Worm (Caenorhabditis elegans) whole organism, L4/young adult: ENCODE data around the gene F20G2.1.

ENCODE experiments used
- W03F9.2 ChIP-seq: fragments of 150-350 bp; optimal IDR thresholded peaks from 2 replicates; lab custom pipeline; 2014; ENCODE audit warnings: missing biosample characterization, missing genetic modification characterization
- dao-5 ChIP-seq: sonication (generic microtip); optimal IDR thresholded peaks from 2 replicates; lab custom pipeline; 2016; ENCODE audit warnings: missing genotype, missing genetic modification characterization, moderate library complexity, missing compliant biosample characterization
- him-1 ChIP-seq: sonication (generic microtip); optimal IDR thresholded peaks from 2 replicates; lab custom pipeline; 2016; ENCODE audit warnings: missing genotype, missing genetic modification reagents, missing genetic modification characterization, missing compliant biosample characterization

The F20G2.1 gene

ce11 chrV:13730762-13731161 lies 22.6 kb downstream of the F20G2.1 start, which contains the start of gene dct-17:
Gene dct-17 (minus strand): TSS chrV:13730784.
- TF ChIP-seq W03F9.2 (tag; lab: Kevin White, UChicago) (no peak), dao-5 (tag; lab: Kevin White, UChicago) (no peak), him-1 (tag; lab: Kevin White, UChicago) (no peak)

DNA sequence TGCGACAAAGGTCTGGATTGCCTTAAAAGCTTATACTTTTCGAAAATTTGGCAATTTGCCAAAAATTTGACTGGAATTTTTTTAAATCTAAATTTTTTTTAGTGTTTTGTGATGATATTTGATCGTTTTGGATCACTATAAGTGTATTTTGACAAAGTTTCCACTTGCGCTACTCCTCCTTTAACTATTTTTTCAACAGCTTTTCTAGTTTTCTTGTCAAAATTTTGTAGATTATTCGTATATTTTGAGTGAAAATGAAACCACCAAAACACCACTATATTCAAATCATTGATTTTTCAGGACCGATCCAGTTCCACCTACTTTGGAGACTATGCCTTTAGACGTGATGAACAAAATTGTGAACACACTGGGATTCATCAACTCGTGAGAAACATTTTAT lies 27.8 kb downstream of the F20G2.1 start, which contains the start of gene fbxa-181:
fbxa-181 (plus strand) TSS at position 301 of the 400 bp plus-strand sequence.
- TF ChIP-seq him-1 (tag; lab: Kevin White, UChicago) = no peak
- no peak for TF ChIP-seq W03F9.2 (tag; lab: Kevin White, UChicago)
- no peak for TF ChIP-seq dao-5 (tag; lab: Kevin White, UChicago)

- TF ChIP-seq W03F9.2 (tag; lab: Kevin White, UChicago) = no peak
- no peak for TF ChIP-seq him-1 (tag; lab: Kevin White, UChicago)
- no peak for TF ChIP-seq dao-5 (tag; lab: Kevin White, UChicago)
Measured at ce11 chrV:13724781-13725180, 28.6 kb downstream of the F20G2.1 start, which contains the start of gene F35E12.2. Gene F35E12.2 (minus strand): TSS chrV:13724881.

ce11 chrV:13716531-13716930 lies 36.9 kb downstream of the F20G2.1 start, which contains the start of gene T01D3.6:
Gene T01D3.6 (plus strand): TSS chrV:13716824.
- TF ChIP-seq dao-5 (tag; lab: Kevin White, UChicago) (no peak), him-1 (tag; lab: Kevin White, UChicago) (no peak), W03F9.2 (tag; lab: Kevin White, UChicago) (no peak)

ce11 chrV:13715223-13715686 lies 38.1 kb downstream of the F20G2.1 start, which contains the start of gene zipt-9:
Gene zipt-9 (minus strand): TSS chrV:13715273.
- TF ChIP-seq W03F9.2 (tag; lab: Kevin White, UChicago) (no peak), him-1 (tag; lab: Kevin White, UChicago) (peak; percentile 30)

DNA sequence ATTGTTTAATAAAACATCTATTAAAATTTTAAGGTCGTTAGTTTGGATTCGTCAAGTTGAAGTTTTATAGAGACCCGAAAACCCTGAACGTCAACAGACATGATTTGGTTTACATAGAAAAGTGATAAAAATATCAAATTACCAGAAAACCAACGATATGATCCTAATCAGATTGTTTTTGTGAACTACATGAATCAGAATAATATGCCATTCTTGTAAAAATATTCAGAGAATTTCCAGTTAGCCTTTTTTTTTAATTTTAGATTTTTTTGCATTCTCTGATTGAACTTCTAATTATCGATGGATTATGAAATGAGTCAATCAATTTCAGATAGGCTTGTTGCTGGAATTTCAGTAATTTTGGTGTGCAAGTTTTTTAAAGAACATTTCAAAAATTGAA lies 42.3 kb downstream of the F20G2.1 start, which contains the start of gene srx-96:
srx-96 (plus strand) TSS at position 301 of the 400 bp plus-strand sequence.
- no peak for TF ChIP-seq him-1 (tag; lab: Kevin White, UChicago)
- TF ChIP-seq dao-5 (tag; lab: Kevin White, UChicago) = no peak
- TF ChIP-seq W03F9.2 (tag; lab: Kevin White, UChicago) = no peak

- TF ChIP-seq W03F9.2 (tag; lab: Kevin White, UChicago) (no peak), him-1 (tag; lab: Kevin White, UChicago) (no peak), dao-5 (tag; lab: Kevin White, UChicago) (no peak)
Measured at ce11 chrV:13707295-13707694, 46.1 kb downstream of the F20G2.1 start, which contains the start of gene hlh-34. Gene hlh-34 (minus strand): TSS chrV:13707395.

ce11 chrV:13703960-13704359 lies 49.4 kb downstream of the F20G2.1 start, which contains the start of gene T01D3.3:
Gene T01D3.3 (plus strand): TSS chrV:13704271.
- TF ChIP-seq dao-5 (tag; lab: Kevin White, UChicago) (no peak), him-1 (tag; lab: Kevin White, UChicago) (no peak), W03F9.2 (tag; lab: Kevin White, UChicago) (no peak)
